Fruit fly (Drosophila melanogaster) whole organism, embryonic: ENCODE results near the gene fan.
A peak's percentile ranks its signal among the peaks of the same experiment; 100 is the strongest.

Experiments used
- Asciz ChIP-seq: fragments of 200-800 bp; sonication (Bioruptor generic); optimal IDR thresholded peaks from 2 replicates; lab custom pipeline; 2017; ENCODE audit warnings: missing biosample characterization, mild to moderate bottlenecking, missing genetic modification characterization, missing genetic modification reagents
- BEAF-32 ChIP-seq: fragments of 200-800 bp; sonication (Bioruptor generic); optimal IDR thresholded peaks from 3 replicates; lab custom pipeline; 2017; ENCODE audit warnings: missing biosample characterization, missing genetic modification characterization, mild to moderate bottlenecking, moderate library complexity, missing genetic modification reagents
- Blimp-1 ChIP-seq: fragments of 200-800 bp; sonication (Bioruptor generic); optimal IDR thresholded peaks from 3 replicates; lab custom pipeline; 2018; ENCODE audit warnings: missing biosample characterization, missing genetic modification characterization, mild to moderate bottlenecking, moderate library complexity, missing genetic modification reagents
- CG10366 ChIP-seq: fragments of 200-800 bp; sonication (Bioruptor generic); IDR thresholded peaks from 2 replicates; pipeline ENCODE4 v1.3.6; 2022; ENCODE audit warnings: missing biosample characterization, missing genetic modification characterization
- CG11247 ChIP-seq: fragments of 200-800 bp; sonication (Bioruptor generic); IDR thresholded peaks from 2 replicates; pipeline ENCODE4 v1.3.6; 2022; ENCODE audit warnings: missing biosample characterization, missing genetic modification characterization
- CG11398 ChIP-seq: fragments of 200-800 bp; sonication (Bioruptor generic); optimal IDR thresholded peaks from 2 replicates; lab custom pipeline; 2016; ENCODE audit warnings: missing biosample characterization, missing genetic modification characterization
- CG11560 ChIP-seq: fragments of 200-800 bp; sonication (Bioruptor generic); IDR thresholded peaks from 3 replicates; pipeline ENCODE4 v1.3.6; 2022; ENCODE audit warnings: missing biosample characterization, missing genetic modification characterization
- CG14050 ChIP-seq: fragments of 200-800 bp; sonication (Bioruptor generic); IDR thresholded peaks from 3 replicates; pipeline ENCODE4 v1.3.6; 2022; ENCODE audit warnings: missing biosample characterization, missing genetic modification characterization
- CG17328 ChIP-seq: fragments of 200-800 bp; sonication (Bioruptor generic); IDR thresholded peaks from 2 replicates; pipeline ENCODE4 v1.3.6; 2022; ENCODE audit warnings: missing biosample characterization, missing genetic modification characterization
- CG17359 ChIP-seq: fragments of 200-800 bp; sonication (Bioruptor generic); optimal IDR thresholded peaks from 3 replicates; lab custom pipeline; 2018; ENCODE audit warnings: missing biosample characterization, mild to moderate bottlenecking, missing genetic modification characterization, moderate library complexity
- CG17912 ChIP-seq: fragments of 200-800 bp; sonication (Bioruptor generic); optimal IDR thresholded peaks from 2 replicates; lab custom pipeline; 2018; ENCODE audit warnings: missing biosample characterization, mild to moderate bottlenecking, missing genetic modification characterization
- CG1832 ChIP-seq: fragments of 200-800 bp; sonication (Bioruptor generic); optimal IDR thresholded peaks from 2 replicates; lab custom pipeline; 2017; ENCODE audit warnings: missing biosample characterization, mild to moderate bottlenecking, missing genetic modification characterization, inconsistent platforms
- CG2199 ChIP-seq: fragments of 200-800 bp; sonication (Bioruptor generic); IDR thresholded peaks from 3 replicates; pipeline ENCODE4 v1.3.6; 2022; ENCODE audit warnings: missing biosample characterization, missing genetic modification characterization
- CG30431 ChIP-seq: fragments of 200-800 bp; sonication (Bioruptor generic); optimal IDR thresholded peaks from 2 replicates; lab custom pipeline; 2017; ENCODE audit warnings: missing biosample characterization, missing genetic modification characterization
- CG3163 ChIP-seq: fragments of 200-800 bp; sonication (Bioruptor generic); optimal IDR thresholded peaks from 3 replicates; lab custom pipeline; 2016; ENCODE audit warnings: missing biosample characterization, missing genetic modification characterization
- CG3281 ChIP-seq: fragments of 200-800 bp; sonication (Bioruptor generic); optimal IDR thresholded peaks from 3 replicates; lab custom pipeline; 2017; ENCODE audit warnings: missing biosample characterization, mild to moderate bottlenecking, missing genetic modification characterization
- CG33213 ChIP-seq: fragments of 200-800 bp; sonication (Bioruptor generic); optimal IDR thresholded peaks from 3 replicates; lab custom pipeline; 2016; ENCODE audit warnings: missing biosample characterization, missing genetic modification characterization
- CG43689 ChIP-seq: fragments of 200-800 bp; sonication (Bioruptor generic); IDR thresholded peaks from 2 replicates; pipeline ENCODE4 v1.3.6; 2022; ENCODE audit warnings: missing biosample characterization, missing genetic modification characterization
- CG4730 ChIP-seq: fragments of 200-800 bp; sonication (Bioruptor generic); IDR thresholded peaks from 2 replicates; pipeline ENCODE4 v1.3.6; 2022; ENCODE audit warnings: missing biosample characterization, missing genetic modification characterization
- CG6683 ChIP-seq: fragments of 200-800 bp; sonication (Bioruptor generic); optimal IDR thresholded peaks from 2 replicates; lab custom pipeline; 2017; ENCODE audit warnings: missing biosample characterization, mild to moderate bottlenecking, missing genetic modification characterization, missing genetic modification reagents
- D ChIP-seq, 2 experiments: fragments of 200-800 bp in 1 of 2; fragments of >200 bp in 1 of 2; sonication (Bioruptor generic) in 1 of 2; optimal IDR thresholded peaks; 2 replicates in 1 of 2; 3 replicates in 1 of 2; lab custom pipeline; 2017; ENCODE audit warnings: mild to moderate bottlenecking in 1 of 2, missing biosample characterization in 1 of 2, missing genetic modification characterization in 1 of 2, missing genetic modification reagents in 1 of 2
- D19A ChIP-seq: fragments of 200-800 bp; optimal IDR thresholded peaks from 3 replicates; lab custom pipeline; 2019; ENCODE audit warnings: missing biosample characterization, mild to moderate bottlenecking, missing genetic modification characterization, moderate library complexity
- Deaf1 ChIP-seq: fragments of 200-800 bp; optimal IDR thresholded peaks from 3 replicates; lab custom pipeline; 2019; ENCODE audit warnings: missing biosample characterization, mild to moderate bottlenecking, missing genetic modification characterization, moderate library complexity
- Ets97D ChIP-seq: fragments of 200-800 bp; sonication (Bioruptor generic); optimal IDR thresholded peaks from 3 replicates; lab custom pipeline; 2016; ENCODE audit warnings: missing biosample characterization, missing genetic modification characterization
- H15 ChIP-seq: fragments of 200-800 bp; sonication (Bioruptor generic); IDR thresholded peaks from 3 replicates; pipeline ENCODE4 v1.3.6; 2022; ENCODE audit warnings: missing biosample characterization, missing genetic modification characterization
- Hr78 ChIP-seq, 2 experiments: fragments of 200-800 bp in 1 of 2; fragments of >200 bp in 1 of 2; sonication (Bioruptor generic) in 1 of 2; optimal IDR thresholded peaks; 2 replicates each; lab custom pipeline; 2017 to 2019; ENCODE audit warnings: missing biosample characterization in 2 of 2, missing genetic modification characterization in 2 of 2, mild to moderate bottlenecking in 1 of 2, moderate library complexity in 1 of 2
- Hsf ChIP-seq: fragments of 200-800 bp; sonication (Bioruptor generic); optimal IDR thresholded peaks from 3 replicates; lab custom pipeline; 2016; ENCODE audit warnings: missing biosample characterization, missing genetic modification characterization
- Meics ChIP-seq: fragments of 200-800 bp; sonication (Bioruptor generic); optimal IDR thresholded peaks from 2 replicates; lab custom pipeline; 2017; ENCODE audit warnings: missing biosample characterization, mild to moderate bottlenecking, missing genetic modification characterization
- Pdp1 ChIP-seq, 2 experiments: fragments of 200-800 bp; sonication (Bioruptor generic); optimal IDR thresholded peaks; 3 replicates each; lab custom pipeline; 2016; ENCODE audit warnings: missing biosample characterization in 2 of 2, missing genetic modification characterization in 2 of 2, mild to moderate bottlenecking in 1 of 2, moderate library complexity in 1 of 2
- ara ChIP-seq: fragments of 200-800 bp; sonication (Bioruptor generic); IDR thresholded peaks from 2 replicates; pipeline ENCODE4 v1.3.6; 2022; ENCODE audit warnings: missing biosample characterization, missing genetic modification characterization
- cad ChIP-seq: fragments of >200 bp; optimal IDR thresholded peaks from 2 replicates; lab custom pipeline; 2017; ENCODE audit warnings: missing biosample characterization, missing genetic modification characterization
- cato ChIP-seq: fragments of 200-800 bp; sonication (Bioruptor generic); optimal IDR thresholded peaks from 2 replicates; lab custom pipeline; 2016; ENCODE audit warnings: missing biosample characterization, missing genetic modification characterization, borderline replicate concordance
- chinmo ChIP-seq: fragments of 200-800 bp; sonication (Bioruptor generic); IDR thresholded peaks from 4 replicates; pipeline ENCODE4 v1.3.6; 2022; ENCODE audit warnings: missing biosample characterization, missing genetic modification characterization; ENCODE audit not compliant: partially characterized antibody
- ci ChIP-seq: fragments of 200-800 bp; sonication (Bioruptor generic); IDR thresholded peaks from 3 replicates; pipeline ENCODE4 v1.3.6; 2022; ENCODE audit warnings: missing biosample characterization, missing genetic modification characterization
- dimm ChIP-seq: fragments of 200-800 bp; sonication (Bioruptor generic); IDR thresholded peaks from 2 replicates; pipeline ENCODE4 v1.3.6; 2022; ENCODE audit warnings: missing biosample characterization, missing genetic modification characterization
- kni ChIP-seq: fragments of 200-800 bp; sonication (Bioruptor generic); optimal IDR thresholded peaks from 3 replicates; lab custom pipeline; 2017; ENCODE audit warnings: mild to moderate bottlenecking, missing biosample characterization, missing genetic modification reagents, missing genetic modification characterization
- luna ChIP-seq: fragments of 200-800 bp; sonication (Bioruptor generic); optimal IDR thresholded peaks from 2 replicates; lab custom pipeline; 2016; ENCODE audit warnings: missing biosample characterization, missing genetic modification characterization
- rib ChIP-seq: fragments of 200-800 bp; sonication (Bioruptor generic); IDR thresholded peaks from 2 replicates; pipeline ENCODE4 v1.3.6; 2022; ENCODE audit warnings: missing biosample characterization, missing genetic modification characterization
- ssp ChIP-seq: fragments of 200-800 bp; sonication (Bioruptor generic); IDR thresholded peaks from 2 replicates; pipeline ENCODE4 v1.3.6; 2022; ENCODE audit warnings: missing biosample characterization, missing genetic modification characterization
- tgo ChIP-seq: fragments of 200-800 bp; sonication (Bioruptor generic); IDR thresholded peaks from 3 replicates; pipeline ENCODE4 v1.3.6; 2022; ENCODE audit warnings: missing biosample characterization, missing genetic modification characterization
- tll ChIP-seq, 2 experiments: fragments of 200-800 bp in 1 of 2; fragments of >200 bp in 1 of 2; sonication (Bioruptor generic) in 1 of 2; optimal IDR thresholded peaks; 2 replicates each; lab custom pipeline; 2017 to 2019; ENCODE audit warnings: missing biosample characterization in 2 of 2, missing genetic modification characterization in 2 of 2, mild to moderate bottlenecking in 1 of 2, moderate library complexity in 1 of 2
- tup ChIP-seq: fragments of 200-800 bp; sonication (Bioruptor generic); optimal IDR thresholded peaks from 2 replicates; lab custom pipeline; 2016; ENCODE audit warnings: missing biosample characterization, mild to moderate bottlenecking, missing genetic modification characterization, moderate library complexity
- twi ChIP-seq: fragments of 200-800 bp; optimal IDR thresholded peaks from 2 replicates; lab custom pipeline; 2019; ENCODE audit warnings: missing biosample characterization, mild to moderate bottlenecking, missing genetic modification characterization, moderate library complexity
- zen ChIP-seq: fragments of 200-800 bp; sonication (Bioruptor generic); optimal IDR thresholded peaks from 3 replicates; lab custom pipeline; 2018; ENCODE audit warnings: missing biosample characterization, mild to moderate bottlenecking, missing genetic modification characterization, moderate library complexity

Gene fan

dm6 chr3L:8079598-8079997 is 29.3 kb upstream of the fan start:
- peak in 1 of 2 experiments; percentile 69 for TF ChIP-seq tll (GFP tag; optimal IDR thresholded peaks at IDR 0.05; lab: Kevin White, UChicago)
- no peak for TF ChIP-seq ssp
- TF ChIP-seq cato = no peak
- TF ChIP-seq kni (GFP tag; lab: Kevin White, UChicago) = peak; percentile 39
- TF ChIP-seq luna = no peak
- TF ChIP-seq cad (GFP tag; lab: Kevin White, UChicago) = peak; percentile 51
- peak; percentile 86 for TF ChIP-seq zen (tag; lab: Kevin White, UChicago)
- no peak for TF ChIP-seq CG17912 (GFP tag; lab: Kevin White, UChicago)
- no peak for TF ChIP-seq tup (GFP tag; lab: Kevin White, UChicago)
- no peak for TF ChIP-seq rib (GFP tag; lab: Robert Waterston, UW)
- TF ChIP-seq CG33213 (GFP tag; lab: Kevin White, UChicago) = no peak
- TF ChIP-seq CG4730 (GFP tag; lab: Robert Waterston, UW) = no peak
- no peak for TF ChIP-seq CG11560 (tag; lab: Robert Waterston, UW)
- TF ChIP-seq CG17328 (GFP tag; lab: Robert Waterston, UW) = no peak
- TF ChIP-seq CG43689 = no peak
- TF ChIP-seq CG17359 = no peak
- peak; percentile 1 for TF ChIP-seq Blimp-1 (GFP tag; lab: Kevin White, UChicago)
- no peak for TF ChIP-seq H15 (GFP tag; lab: Robert Waterston, UW)
- TF ChIP-seq Hr78 (GFP tag; optimal IDR thresholded peaks at IDR 0.05; lab: Kevin White, UChicago) = peak in 1 of 2 experiments; percentile 31
- no peak for TF ChIP-seq BEAF-32 (GFP tag; lab: Kevin White, UChicago)
- no peak for TF ChIP-seq Hsf (GFP tag; lab: Kevin White, UChicago)
- TF ChIP-seq CG10366 (GFP tag; lab: Robert Waterston, UW) = no peak
- no peak for TF ChIP-seq CG11247 (GFP tag; lab: Robert Waterston, UW)
- no peak for TF ChIP-seq tgo
- TF ChIP-seq Meics (GFP tag; lab: Kevin White, UChicago) = no peak
- 0 out of 3 replicates have a peak, but pooled peaks have one; percentile 51 for TF ChIP-seq CG2199 (GFP tag; lab: Robert Waterston, UW)
- TF ChIP-seq dimm = no peak
- TF ChIP-seq Ets97D (GFP tag; lab: Kevin White, UChicago) = no peak
- TF ChIP-seq CG3163 (GFP tag; lab: Kevin White, UChicago) = no peak
- TF ChIP-seq ara (GFP tag; lab: Robert Waterston, UW) = 0 out of 2 replicates have a peak, but pooled peaks have one; percentile 12
- no peak for TF ChIP-seq twi (tag; lab: Kevin White, UChicago)
- TF ChIP-seq ci = no peak
- TF ChIP-seq chinmo (GFP tag; lab: Robert Waterston, UW) = 0 out of 4 replicates have a peak, but pooled peaks have one; percentile 18
- TF ChIP-seq CG1832 (GFP tag; lab: Kevin White, UChicago) = no peak
- TF ChIP-seq CG3281 (GFP tag; lab: Kevin White, UChicago) = no peak
- TF ChIP-seq CG6683 (GFP tag; lab: Kevin White, UChicago) = no peak
- TF ChIP-seq Asciz (GFP tag; lab: Kevin White, UChicago) = no peak
- TF ChIP-seq Pdp1 (GFP tag; optimal IDR thresholded peaks at IDR 0.05; lab: Kevin White, UChicago) = no peak
- peak; percentile 16 for TF ChIP-seq D (optimal IDR thresholded peaks at IDR 0.05; lab: Kevin White, UChicago)
- TF ChIP-seq D (GFP tag; optimal IDR thresholded peaks at IDR 0.05; lab: Kevin White, UChicago) = no peak
- TF ChIP-seq Deaf1 (tag; lab: Kevin White, UChicago) = no peak
- no peak for TF ChIP-seq D19A (tag; lab: Kevin White, UChicago)
- no peak for TF ChIP-seq CG11398 (GFP tag; lab: Kevin White, UChicago)
- no peak for TF ChIP-seq CG30431 (GFP tag; lab: Kevin White, UChicago)
- TF ChIP-seq CG14050 = no peak
